Worm (Caenorhabditis elegans): ENCODE results near the gene W06H8.2.

Gene W06H8.2

ce11 chrV:6240735-6241134 is 34.2 kb downstream of the W06H8.2 start (continued):
- TF ChIP-seq efl-1 (optimal IDR thresholded peaks at IDR 0.05) (peak in 1 of 2 experiments; percentile 19), efl-1 (GFP tag; optimal IDR thresholded peaks at IDR 0.05 in 1 of 2) (peak in 1 of 2 experiments; percentile 93), vab-15 (tag; optimal IDR thresholded peaks at IDR 0.05) (no peak), ama-1 (optimal IDR thresholded peaks at IDR 0.05) (no peak), swsn-7 (tag; optimal IDR thresholded peaks at IDR 0.05) (peak; percentile 16), dpl-1 (GFP tag; optimal IDR thresholded peaks at IDR 0.05) (peak in 1 of 3 experiments; percentile 12), unc-130 (tag; optimal IDR thresholded peaks at IDR 0.05) (peak; percentile 4), blmp-1 (tag; optimal IDR thresholded peaks at IDR 0.05) (peak; percentile 8), grh-1 (GFP tag; IDR thresholded peaks at IDR 0.05) (no peak), nhr-47 (tag; optimal IDR thresholded peaks at IDR 0.05) (peak; percentile 45), lin-13 (GFP tag; optimal IDR thresholded peaks at IDR 0.05) (no peak), hpl-2 (GFP tag; optimal IDR thresholded peaks at IDR 0.05) (no peak), nhr-77 (tag; optimal IDR thresholded peaks at IDR 0.05) (peak; percentile 85), ceh-88 (GFP tag; IDR thresholded peaks at IDR 0.05) (0 out of 2 replicates have a peak, but pooled peaks have one; percentile 19), ceh-63 (GFP tag; optimal IDR thresholded peaks at IDR 0.05) (no peak), egl-27 (tag; optimal IDR thresholded peaks at IDR 0.05) (no peak), lin-35 (GFP tag; optimal IDR thresholded peaks at IDR 0.05) (peak in 1 of 2 experiments; percentile 57), tbx-2 (tag; optimal IDR thresholded peaks at IDR 0.05) (peak; percentile 76), nhr-76 (tag; optimal IDR thresholded peaks at IDR 0.05) (no peak), jun-1 (tag; optimal IDR thresholded peaks at IDR 0.05) (no peak), sup-37 (GFP tag; optimal IDR thresholded peaks at IDR 0.05) (no peak), xbp-1 (tag; optimal IDR thresholded peaks at IDR 0.05) (no peak), lin-15B (tag; optimal IDR thresholded peaks at IDR 0.05) (no peak), C34B4.2 (tag; optimal IDR thresholded peaks at IDR 0.05) (no peak), fkh-4 (tag; optimal IDR thresholded peaks at IDR 0.05; ENCODE audit: borderline replicate concordance) (no peak), mep-1 (tag; optimal IDR thresholded peaks at IDR 0.05) (no peak), egl-13 (tag; optimal IDR thresholded peaks at IDR 0.05) (no peak), unc-62 (GFP tag; optimal IDR thresholded peaks at IDR 0.05) (no peak), C04F5.9 (tag; optimal IDR thresholded peaks at IDR 0.05) (no peak), dsc-1 (tag; optimal IDR thresholded peaks at IDR 0.05) (no peak), tlp-1 (tag; optimal IDR thresholded peaks at IDR 0.05) (no peak), alr-1 (tag; optimal IDR thresholded peaks at IDR 0.05; ENCODE audit: borderline replicate concordance) (no peak), ceh-8 (GFP tag; optimal IDR thresholded peaks at IDR 0.05) (no peak), mdl-1 (tag; optimal IDR thresholded peaks at IDR 0.05) (peak in 1 of 2 experiments; percentile 88), pqm-1 (tag; optimal IDR thresholded peaks at IDR 0.05) (no peak), elt-3 (tag; optimal IDR thresholded peaks at IDR 0.05) (peak in 4 of 6 experiments; percentile 16 to 68 (median 40)), hlh-17 (GFP tag; optimal IDR thresholded peaks at IDR 0.05; ENCODE audit: borderline replicate concordance) (no peak), nhr-11 (tag; optimal IDR thresholded peaks at IDR 0.05) (no peak), elt-2 (tag; optimal IDR thresholded peaks at IDR 0.05) (no peak), pag-3 (tag; optimal IDR thresholded peaks at IDR 0.05; ENCODE audit: borderline replicate concordance, insufficient read depth) (no peak), sox-4 (tag; optimal IDR thresholded peaks at IDR 0.05) (no peak), nhr-237 (tag; optimal IDR thresholded peaks at IDR 0.05) (peak; percentile 20), ets-5 (GFP tag; IDR thresholded peaks at IDR 0.05) (no peak), isw-1 (GFP tag; IDR thresholded peaks at IDR 0.05) (no peak), pax-3 (tag; optimal IDR thresholded peaks at IDR 0.05) (no peak), mef-2 (tag; optimal IDR thresholded peaks at IDR 0.05) (no peak), ceh-90 (tag; optimal IDR thresholded peaks at IDR 0.05) (no peak), lsy-2 (tag; optimal IDR thresholded peaks at IDR 0.05) (peak in 1 of 2 experiments; percentile 80), snpc-4 (tag; optimal IDR thresholded peaks at IDR 0.05) (no peak), F16B12.6 (tag; optimal IDR thresholded peaks at IDR 0.05) (no peak), fkh-10 (GFP tag; optimal IDR thresholded peaks at IDR 0.05) (no peak), rnt-1 (tag; optimal IDR thresholded peaks at IDR 0.05) (no peak), sptf-1 (tag; optimal IDR thresholded peaks at IDR 0.05) (no peak), C16A3.4 (tag; optimal IDR thresholded peaks at IDR 0.05) (peak; percentile 36)
